Fruit fly (Drosophila melanogaster): ENCODE measurements around the gene Ldh.

- no peak for TF ChIP-seq CG8478 (optimal IDR thresholded peaks at IDR 0.05)
- TF ChIP-seq usp (GFP tag; optimal IDR thresholded peaks at IDR 0.05): no peak
Measured at dm6 chr3L:6310489-6310888, 48.0 kb upstream of the Ldh start.
